Fruit fly (Drosophila melanogaster) whole organism, prepupa: Measurements from ENCODE around the gene Zpr1.

ENCODE experiments used
- Blimp-1 ChIP-seq: fragments of 200-800 bp; sonication (Bioruptor generic); optimal IDR thresholded peaks from 3 replicates; lab custom pipeline; 2017; ENCODE audit warnings: missing biosample characterization, missing genetic modification characterization, mild to moderate bottlenecking, moderate library complexity, missing genetic modification reagents
- CG10631 ChIP-seq: fragments of 200-800 bp; sonication (Bioruptor generic); optimal IDR thresholded peaks from 2 replicates; lab custom pipeline; 2016; ENCODE audit warnings: missing biosample characterization, missing genetic modification characterization
- CG10669 ChIP-seq: fragments of 200-800 bp; sonication (Bioruptor generic); optimal IDR thresholded peaks from 3 replicates; lab custom pipeline; 2018; ENCODE audit warnings: missing biosample characterization, mild to moderate bottlenecking, missing genetic modification characterization, moderate library complexity
- CG11294 ChIP-seq: fragments of 200-800 bp; sonication (Bioruptor generic); IDR thresholded peaks from 2 replicates; pipeline ENCODE4 v1.3.6; 2022; ENCODE audit warnings: missing biosample characterization, missing genetic modification characterization
- CG11762 ChIP-seq: fragments of 200-800 bp; sonication (Bioruptor generic); optimal IDR thresholded peaks from 3 replicates; lab custom pipeline; 2016; ENCODE audit warnings: missing biosample characterization, missing genetic modification characterization; ENCODE audit not compliant: insufficient read depth
- CG11902 ChIP-seq: fragments of 200-800 bp; sonication (Bioruptor generic); optimal IDR thresholded peaks from 3 replicates; lab custom pipeline; 2016; ENCODE audit warnings: missing biosample characterization, missing genetic modification characterization
- CG15336 ChIP-seq: fragments of 200-800 bp; sonication (Bioruptor generic); IDR thresholded peaks from 2 replicates; pipeline ENCODE4 v1.3.6; 2022; ENCODE audit warnings: missing biosample characterization, missing genetic modification characterization
- CG3032 ChIP-seq: fragments of 200-800 bp; optimal IDR thresholded peaks from 2 replicates; lab custom pipeline; 2019; ENCODE audit warnings: missing biosample characterization, mild to moderate bottlenecking, missing genetic modification characterization, moderate library complexity
- CG31627 ChIP-seq: fragments of 200-800 bp; sonication (Bioruptor generic); optimal IDR thresholded peaks from 3 replicates; lab custom pipeline; 2016; ENCODE audit warnings: missing biosample characterization, missing genetic modification characterization
- CG32006 ChIP-seq: fragments of 200-800 bp; sonication (Bioruptor generic); optimal IDR thresholded peaks from 3 replicates; lab custom pipeline; 2017; ENCODE audit warnings: missing biosample characterization, mild to moderate bottlenecking, missing genetic modification characterization
- CG34406 ChIP-seq: fragments of 200-800 bp; sonication (Bioruptor generic); optimal IDR thresholded peaks from 3 replicates; lab custom pipeline; 2016; ENCODE audit warnings: missing biosample characterization, missing genetic modification characterization
- CG4318 ChIP-seq: fragments of 200-800 bp; sonication (Bioruptor generic); optimal IDR thresholded peaks from 3 replicates; lab custom pipeline; 2017; ENCODE audit warnings: missing biosample characterization, mild to moderate bottlenecking, missing genetic modification characterization
- CG6163 ChIP-seq: fragments of 200-800 bp; sonication (Bioruptor generic); IDR thresholded peaks from 3 replicates; pipeline ENCODE4 v1.3.6; 2022; ENCODE audit warnings: missing biosample characterization, missing genetic modification characterization
- CG7368 ChIP-seq: fragments of 200-800 bp; sonication (Bioruptor generic); optimal IDR thresholded peaks from 3 replicates; lab custom pipeline; 2016; ENCODE audit warnings: missing biosample characterization, missing genetic modification characterization
- CG8319 ChIP-seq: fragments of 200-800 bp; sonication (Bioruptor generic); optimal IDR thresholded peaks from 3 replicates; lab custom pipeline; 2016; ENCODE audit warnings: missing biosample characterization, missing genetic modification characterization
- CG8632 ChIP-seq: fragments of 200-800 bp; sonication (Bioruptor generic); optimal IDR thresholded peaks from 3 replicates; lab custom pipeline; 2016; ENCODE audit warnings: missing biosample characterization, missing genetic modification characterization
- Eip75B ChIP-seq: fragments of 200-800 bp; sonication (Bioruptor generic); optimal IDR thresholded peaks from 3 replicates; lab custom pipeline; 2016; ENCODE audit warnings: missing biosample characterization, missing genetic modification characterization
- Eip78C ChIP-seq: fragments of 200-800 bp; sonication (Bioruptor generic); peaks from one replicate; lab custom pipeline; 2016; ENCODE audit warnings: missing biosample characterization, missing genetic modification characterization
- Eip93F ChIP-seq: fragments of 200-800 bp; sonication (Bioruptor generic); optimal IDR thresholded peaks from 2 replicates; lab custom pipeline; 2016; ENCODE audit warnings: missing biosample characterization, mild to moderate bottlenecking, missing genetic modification characterization
- Ets21C ChIP-seq: fragments of 200-800 bp; sonication (Bioruptor generic); optimal IDR thresholded peaks from 3 replicates; lab custom pipeline; 2016; ENCODE audit warnings: missing biosample characterization, missing genetic modification characterization
- Gug ChIP-seq: fragments of 200-800 bp; sonication (Bioruptor generic); IDR thresholded peaks from 2 replicates; pipeline ENCODE4 v1.3.6; 2022; ENCODE audit warnings: missing biosample characterization, missing genetic modification characterization
- Hr38 ChIP-seq: sonication (Bioruptor generic); optimal IDR thresholded peaks from 2 replicates; lab custom pipeline; 2016; ENCODE audit warnings: missing biosample characterization, missing genetic modification characterization
- Hr39 ChIP-seq: fragments of 200-800 bp; sonication (Bioruptor generic); optimal IDR thresholded peaks from 2 replicates; lab custom pipeline; 2016; ENCODE audit warnings: missing biosample characterization, missing genetic modification characterization
- Hr4 ChIP-seq: fragments of 200-800 bp; sonication (Bioruptor generic); optimal IDR thresholded peaks from 3 replicates; lab custom pipeline; 2016; ENCODE audit warnings: missing biosample characterization, missing genetic modification characterization
- Lpt ChIP-seq: fragments of 200-800 bp; sonication (Bioruptor generic); optimal IDR thresholded peaks from 3 replicates; lab custom pipeline; 2016; ENCODE audit warnings: missing biosample characterization, missing genetic modification characterization
- Met ChIP-seq: fragments of 200-800 bp; sonication (Bioruptor generic); optimal IDR thresholded peaks from 3 replicates; lab custom pipeline; 2016; ENCODE audit warnings: missing biosample characterization, missing genetic modification characterization
- OdsH ChIP-seq: fragments of 200-800 bp; sonication (Bioruptor generic); optimal IDR thresholded peaks from 3 replicates; lab custom pipeline; 2016; ENCODE audit warnings: missing biosample characterization, missing genetic modification characterization
- Sox102F ChIP-seq: fragments of 200-800 bp; sonication (Bioruptor generic); optimal IDR thresholded peaks from 2 replicates; lab custom pipeline; 2016; ENCODE audit warnings: missing biosample characterization, mild to moderate bottlenecking, missing genetic modification characterization
- Sox15 ChIP-seq: fragments of 200-800 bp; sonication (Bioruptor generic); optimal IDR thresholded peaks from 3 replicates; lab custom pipeline; 2016; ENCODE audit warnings: missing biosample characterization, missing genetic modification characterization
- acj6 ChIP-seq: fragments of 200-800 bp; sonication (Bioruptor generic); optimal IDR thresholded peaks from 3 replicates; lab custom pipeline; 2016; ENCODE audit warnings: missing biosample characterization, missing genetic modification characterization
- dac ChIP-seq: fragments of 200-800 bp; sonication (Bioruptor generic); optimal IDR thresholded peaks from 2 replicates; lab custom pipeline; 2017; ENCODE audit warnings: missing biosample characterization, mild to moderate bottlenecking, missing genetic modification characterization
- dsx ChIP-seq: fragments of 200-800 bp; optimal IDR thresholded peaks from 3 replicates; lab custom pipeline; 2019; ENCODE audit warnings: missing biosample characterization, mild to moderate bottlenecking, missing genetic modification characterization, moderate library complexity; ENCODE audit not compliant: poor library complexity, severe bottlenecking
- eg ChIP-seq: fragments of 200-800 bp; sonication (Bioruptor generic); IDR thresholded peaks from 3 replicates; pipeline ENCODE4 v1.3.6; 2022; ENCODE audit warnings: missing biosample characterization, missing genetic modification characterization
- fkh ChIP-seq: fragments of 200-800 bp; sonication (Bioruptor generic); optimal IDR thresholded peaks from 3 replicates; lab custom pipeline; 2017; ENCODE audit warnings: missing biosample characterization, mild to moderate bottlenecking, missing genetic modification characterization, moderate library complexity
- lz ChIP-seq: fragments of 200-800 bp; sonication (Bioruptor generic); optimal IDR thresholded peaks from 3 replicates; lab custom pipeline; 2016; ENCODE audit warnings: missing biosample characterization, missing genetic modification characterization
- net ChIP-seq: fragments of 200-800 bp; sonication (Bioruptor generic); optimal IDR thresholded peaks from 3 replicates; lab custom pipeline; 2016; ENCODE audit warnings: missing biosample characterization, missing genetic modification characterization
- pdm3 ChIP-seq: fragments of 200-800 bp; sonication (Bioruptor generic); optimal IDR thresholded peaks from 3 replicates; lab custom pipeline; 2016; ENCODE audit warnings: missing biosample characterization, missing genetic modification characterization
- ss ChIP-seq, 2 experiments: fragments of 200-800 bp; sonication (Bioruptor generic); optimal IDR thresholded peaks; 2 replicates in 1 of 2; 3 replicates in 1 of 2; lab custom pipeline; 2017 to 2018; ENCODE audit warnings: mild to moderate bottlenecking in 2 of 2, missing biosample characterization in 2 of 2, missing genetic modification characterization in 2 of 2, moderate library complexity in 1 of 2
- topi ChIP-seq: fragments of 200-800 bp; sonication (Bioruptor generic); optimal IDR thresholded peaks from 3 replicates; lab custom pipeline; 2016; ENCODE audit warnings: missing biosample characterization, missing genetic modification characterization
- vri ChIP-seq: fragments of 200-800 bp; sonication (Bioruptor generic); optimal IDR thresholded peaks from 3 replicates; lab custom pipeline; 2016; ENCODE audit warnings: missing biosample characterization, mild to moderate bottlenecking, missing genetic modification characterization

Gene Zpr1

dm6 chrX:9131523-9131922 lies 30.4 kb downstream of the Zpr1 start:
- TF ChIP-seq Gug (GFP tag; lab: Robert Waterston, UW): no peak
- TF ChIP-seq pdm3 (GFP tag; lab: Kevin White, UChicago): no peak
- TF ChIP-seq net: no peak
- no peak for TF ChIP-seq Blimp-1
- no peak for TF ChIP-seq OdsH (GFP tag; lab: Kevin White, UChicago)
- no peak for TF ChIP-seq dsx (GFP tag; lab: Kevin White, UChicago)
- TF ChIP-seq Eip78C (GFP tag; lab: Kevin White, UChicago): no peak
- no peak for TF ChIP-seq ss (GFP tag; optimal IDR thresholded peaks at IDR 0.05; lab: Kevin White, UChicago)
- TF ChIP-seq Sox102F (GFP tag; lab: Kevin White, UChicago): no peak
- no peak for TF ChIP-seq CG11902 (GFP tag; lab: Kevin White, UChicago)
- TF ChIP-seq fkh (GFP tag; lab: Kevin White, UChicago): no peak
- no peak for TF ChIP-seq eg (GFP tag; lab: Robert Waterston, UW)
- TF ChIP-seq CG3032 (tag; lab: Kevin White, UChicago): no peak
- no peak for TF ChIP-seq CG31627
- no peak for TF ChIP-seq Hr39
- no peak for TF ChIP-seq Hr4 (GFP tag; lab: Kevin White, UChicago)
- no peak for TF ChIP-seq Eip75B (GFP tag; lab: Kevin White, UChicago)
- TF ChIP-seq CG32006: no peak
- TF ChIP-seq CG8319 (GFP tag; lab: Kevin White, UChicago): no peak

DNA sequence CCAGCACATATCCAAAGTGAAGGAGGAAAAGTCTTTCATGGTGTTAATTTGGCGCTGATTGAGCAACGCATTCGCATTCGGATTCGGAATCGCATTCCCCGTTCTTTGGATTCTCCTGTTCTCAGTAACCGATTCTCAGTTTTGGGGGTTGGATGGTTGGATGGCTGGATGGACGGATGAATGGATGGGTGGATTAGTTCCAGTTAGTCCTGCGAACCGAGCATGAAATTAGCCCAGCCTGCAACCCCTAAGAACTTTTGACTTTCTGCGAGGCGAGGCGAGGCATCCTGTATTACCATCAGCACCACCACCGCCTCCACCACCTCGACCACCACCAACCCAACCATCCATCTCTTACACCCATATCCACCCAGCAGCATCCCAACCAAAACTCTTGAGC lies 31.6 kb downstream of the Zpr1 start:
- TF ChIP-seq Eip93F (GFP tag; lab: Kevin White, UChicago) (no peak), Lpt (GFP tag; lab: Kevin White, UChicago) (no peak), dac (GFP tag; lab: Kevin White, UChicago) (no peak), CG15336 (GFP tag; lab: Robert Waterston, UW) (no peak), CG4318 (GFP tag; lab: Kevin White, UChicago) (no peak), CG11762 (GFP tag; lab: Kevin White, UChicago) (no peak), CG8319 (GFP tag; lab: Kevin White, UChicago) (no peak)

DNA sequence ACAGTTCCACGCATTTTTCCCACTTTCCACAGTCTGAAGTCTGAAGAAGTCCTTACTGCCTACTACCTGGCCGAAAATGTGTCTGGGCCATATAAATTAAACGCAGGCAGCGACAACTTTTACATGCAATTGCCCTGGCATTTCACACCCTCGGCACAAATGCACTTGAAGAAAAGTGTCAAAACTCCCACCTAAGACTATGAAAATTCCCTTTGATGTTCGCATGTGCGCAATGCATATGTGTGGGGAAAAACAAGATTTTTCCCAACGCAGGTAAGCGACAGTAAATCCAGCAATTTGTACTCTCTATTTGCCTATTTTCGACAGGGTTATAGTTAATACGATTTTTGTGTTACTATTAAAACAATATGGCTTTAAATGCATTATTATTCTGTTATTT lies 32.5 kb downstream of the Zpr1 start:
- TF ChIP-seq CG6163 (no peak), CG8632 (GFP tag; lab: Kevin White, UChicago) (no peak), vri (GFP tag; lab: Kevin White, UChicago) (no peak), CG11294 (GFP tag; lab: Robert Waterston, UW) (no peak), CG7368 (GFP tag; lab: Kevin White, UChicago) (no peak), CG10631 (GFP tag; lab: Kevin White, UChicago) (no peak), acj6 (GFP tag; lab: Kevin White, UChicago) (no peak), Ets21C (GFP tag; lab: Kevin White, UChicago) (no peak), Hr38 (GFP tag; lab: Kevin White, UChicago) (no peak), CG10669 (no peak), CG11902 (GFP tag; lab: Kevin White, UChicago) (no peak), CG11762 (GFP tag; lab: Kevin White, UChicago) (no peak), Eip78C (GFP tag; lab: Kevin White, UChicago) (no peak), Sox15 (GFP tag; lab: Kevin White, UChicago) (no peak), topi (GFP tag; lab: Kevin White, UChicago) (no peak), CG8319 (GFP tag; lab: Kevin White, UChicago) (no peak), eg (GFP tag; lab: Robert Waterston, UW) (no peak), CG34406 (GFP tag; lab: Kevin White, UChicago) (no peak)

DNA sequence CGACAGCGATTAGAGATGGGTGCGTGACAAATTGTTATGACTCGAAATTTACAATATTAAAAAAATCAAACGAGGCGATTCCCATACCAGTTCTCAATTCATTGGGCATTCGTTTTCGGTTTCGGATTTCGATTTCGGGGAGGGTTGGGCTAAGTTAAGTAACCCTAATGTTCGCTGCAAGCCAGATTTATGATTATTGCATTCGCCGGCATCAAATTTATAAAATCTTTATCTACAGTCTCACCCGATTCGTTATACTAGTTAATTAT lies 33.9 kb downstream of the Zpr1 start:
- TF ChIP-seq CG6163: no peak
- TF ChIP-seq CG11902 (GFP tag; lab: Kevin White, UChicago): no peak
- TF ChIP-seq Met: no peak
- no peak for TF ChIP-seq CG3032 (tag; lab: Kevin White, UChicago)
- no peak for TF ChIP-seq net
- TF ChIP-seq lz (GFP tag; lab: Kevin White, UChicago): no peak
